Worm (Caenorhabditis elegans) whole organism, late embryonic: ENCODE measurements around the gene ttbk-2.2.

Source experiments
- C38D4.7 ChIP-seq: fragments of 200-800 bp; sonication (Bioruptor generic); optimal IDR thresholded peaks from 2 replicates; lab custom pipeline; 2018; ENCODE audit warnings: mild to moderate bottlenecking, missing genetic modification characterization, moderate library complexity, missing compliant biosample characterization
- F13H6.1 ChIP-seq: sonication (generic microtip); optimal IDR thresholded peaks from 2 replicates; lab custom pipeline; 2016; ENCODE audit warnings: missing genetic modification characterization, missing compliant biosample characterization
- K02D7.2 ChIP-seq: sonication (generic microtip); optimal IDR thresholded peaks from 2 replicates; lab custom pipeline; 2017; ENCODE audit warnings: mild to moderate bottlenecking, missing genetic modification characterization, missing compliant biosample characterization
- K09A11.1 ChIP-seq: sonication (generic microtip); optimal IDR thresholded peaks from 2 replicates; lab custom pipeline; 2017; ENCODE audit warnings: antibody characterized with exemption, mild to moderate bottlenecking, missing genetic modification characterization, missing compliant biosample characterization; ENCODE audit not compliant: insufficient read depth
- ceh-2 ChIP-seq: sonication (generic microtip); optimal IDR thresholded peaks from 2 replicates; lab custom pipeline; 2016; ENCODE audit warnings: missing genotype, missing genetic modification characterization, missing compliant biosample characterization
- ceh-30 ChIP-seq: fragments of 150-350 bp; optimal IDR thresholded peaks from 2 replicates; lab custom pipeline; 2014; ENCODE audit warnings: missing biosample characterization, missing genetic modification characterization
- ceh-31 ChIP-seq: sonication (generic microtip); optimal IDR thresholded peaks from 2 replicates; lab custom pipeline; 2016; ENCODE audit warnings: missing genetic modification characterization, missing compliant biosample characterization
- ceh-45 ChIP-seq: fragments of 200-800 bp; sonication (Bioruptor generic); IDR thresholded peaks from 2 replicates; pipeline ENCODE4 v1.3.6; 2022; ENCODE audit warnings: missing genetic modification reagents, missing genetic modification characterization, missing compliant biosample characterization
- ceh-48 ChIP-seq: sonication (generic microtip); optimal IDR thresholded peaks from 2 replicates; lab custom pipeline; 2016; ENCODE audit warnings: missing genetic modification characterization, inconsistent platforms, missing compliant biosample characterization
- che-1 ChIP-seq: sonication (generic microtip); optimal IDR thresholded peaks from 2 replicates; lab custom pipeline; 2016; ENCODE audit warnings: mild to moderate bottlenecking, missing genetic modification characterization, missing compliant biosample characterization
- dve-1 ChIP-seq: sonication (generic microtip); optimal IDR thresholded peaks from 2 replicates; lab custom pipeline; 2017; ENCODE audit warnings: antibody characterized with exemption, mild to moderate bottlenecking, missing genetic modification characterization, missing compliant biosample characterization
- elt-2 ChIP-seq: sonication (generic microtip); optimal IDR thresholded peaks from 2 replicates; lab custom pipeline; 2016; ENCODE audit warnings: missing genetic modification reagents, missing genetic modification characterization, missing compliant biosample characterization
- fax-1 ChIP-seq: sonication (generic microtip); optimal IDR thresholded peaks from 2 replicates; lab custom pipeline; 2016; ENCODE audit warnings: missing genotype, missing genetic modification characterization, missing compliant biosample characterization
- fkh-10 ChIP-seq: fragments of 150-350 bp; optimal IDR thresholded peaks from 2 replicates; lab custom pipeline; 2014; ENCODE audit warnings: missing biosample characterization, missing genetic modification reagents, missing genetic modification characterization
- fkh-6 ChIP-seq: sonication (generic microtip); optimal IDR thresholded peaks from 2 replicates; lab custom pipeline; 2016; ENCODE audit warnings: missing genetic modification characterization, missing compliant biosample characterization
- gmeb-2 ChIP-seq: sonication (generic microtip); optimal IDR thresholded peaks from 2 replicates; lab custom pipeline; 2016; ENCODE audit warnings: missing genetic modification characterization, inconsistent platforms, missing compliant biosample characterization
- hlh-13 ChIP-seq: fragments of 200-800 bp; sonication (Bioruptor generic); optimal IDR thresholded peaks from 2 replicates; lab custom pipeline; 2018; ENCODE audit warnings: mild to moderate bottlenecking, missing genetic modification characterization, missing compliant biosample characterization
- lin-11 ChIP-seq: fragments of 200-800 bp; sonication (Bioruptor generic); optimal IDR thresholded peaks from 2 replicates; lab custom pipeline; 2018; ENCODE audit warnings: mild to moderate bottlenecking, missing genetic modification characterization, missing compliant biosample characterization
- madf-2 ChIP-seq: sonication (generic microtip); optimal IDR thresholded peaks from 2 replicates; lab custom pipeline; 2017; ENCODE audit warnings: missing genetic modification characterization, missing compliant biosample characterization
- mec-3 ChIP-seq: sonication (generic microtip); optimal IDR thresholded peaks from 2 replicates; lab custom pipeline; 2016; ENCODE audit warnings: borderline replicate concordance, missing genetic modification characterization, missing compliant biosample characterization
- nfya-1 ChIP-seq: sonication (generic microtip); optimal IDR thresholded peaks from 2 replicates; lab custom pipeline; 2017; ENCODE audit warnings: missing genetic modification characterization, mild to moderate bottlenecking, missing compliant biosample characterization, antibody characterized with exemption, moderate library complexity
- pag-3 ChIP-seq: sonication (generic microtip); optimal IDR thresholded peaks from 2 replicates; lab custom pipeline; 2016; ENCODE audit warnings: missing compliant biosample characterization, missing genetic modification characterization, borderline replicate concordance
- pax-1 ChIP-seq: fragments of 150-350 bp; optimal IDR thresholded peaks from 2 replicates; lab custom pipeline; 2014; ENCODE audit warnings: missing biosample characterization, missing genetic modification characterization
- pha-4 ChIP-seq: fragments of 150-350 bp; optimal IDR thresholded peaks from 2 replicates; lab custom pipeline; 2018; ENCODE audit warnings: missing biosample characterization, missing genetic modification reagents, missing genetic modification characterization
- pqm-1 ChIP-seq: sonication (generic microtip); optimal IDR thresholded peaks from 2 replicates; lab custom pipeline; 2016; ENCODE audit warnings: missing genetic modification characterization, missing compliant biosample characterization
- pros-1 ChIP-seq: fragments of 150-350 bp; optimal IDR thresholded peaks from 2 replicates; lab custom pipeline; 2014; ENCODE audit warnings: missing biosample characterization, missing genetic modification reagents, missing genetic modification characterization
- sox-2 ChIP-seq: fragments of 200-800 bp; sonication (Bioruptor generic); IDR thresholded peaks from 2 replicates; pipeline ENCODE4 v1.3.6; 2022; ENCODE audit warnings: missing genetic modification reagents, missing genetic modification characterization, missing compliant biosample characterization
- tbx-2 ChIP-seq: sonication (generic microtip); optimal IDR thresholded peaks from 2 replicates; lab custom pipeline; 2016; ENCODE audit warnings: missing genetic modification characterization, missing compliant biosample characterization
- tbx-7 ChIP-seq: sonication (generic microtip); optimal IDR thresholded peaks from 2 replicates; lab custom pipeline; 2016; ENCODE audit warnings: missing genotype, missing genetic modification characterization, missing compliant biosample characterization
- ttx-3 ChIP-seq: sonication (generic microtip); optimal IDR thresholded peaks from 2 replicates; lab custom pipeline; 2016; ENCODE audit warnings: missing genetic modification reagents, missing genetic modification characterization, missing compliant biosample characterization
- unc-3 ChIP-seq, 2 experiments: fragments of 200-800 bp in 1 of 2; sonication (Bioruptor generic) in 1 of 2; sonication (generic microtip) in 1 of 2; conservative IDR thresholded peaks in 1 of 2; optimal IDR thresholded peaks in 1 of 2; 2 replicates each; pipeline versions ENCODE4 v1.3.6 to Lab custom; 2016 to 2022; ENCODE audit warnings: missing compliant biosample characterization in 2 of 2, missing genetic modification characterization in 2 of 2, missing genetic modification reagents in 1 of 2
- unc-42 ChIP-seq: sonication (generic microtip); optimal IDR thresholded peaks from 2 replicates; lab custom pipeline; 2016; ENCODE audit warnings: missing genotype, missing genetic modification characterization, missing compliant biosample characterization

The ttbk-2.2 gene

ce11 chrIV:5101945-5102344, 35.2 kb upstream of the ttbk-2.2 start:
- TF ChIP-seq F13H6.1 (tag; lab: Kevin White, UChicago) = no peak
- no peak for TF ChIP-seq C38D4.7 (GFP tag; lab: Kevin White, UChicago)
- TF ChIP-seq K09A11.1 (tag; lab: Kevin White, UChicago) = no peak
- TF ChIP-seq tbx-2 (tag; lab: Kevin White, UChicago) = no peak
- no peak for TF ChIP-seq ceh-30 (tag; lab: Kevin White, UChicago)
- no peak for TF ChIP-seq gmeb-2 (tag; lab: Kevin White, UChicago)
- TF ChIP-seq ceh-2 = no peak
- no peak for TF ChIP-seq fax-1 (tag; lab: Kevin White, UChicago)
- no peak for TF ChIP-seq pros-1 (tag; lab: Kevin White, UChicago)
- no peak for TF ChIP-seq hlh-13 (GFP tag; lab: Kevin White, UChicago)
- no peak for TF ChIP-seq ttx-3
- TF ChIP-seq lin-11 (tag; lab: Kevin White, UChicago) = no peak
- TF ChIP-seq pag-3 (tag; lab: Kevin White, UChicago) = no peak
- TF ChIP-seq ceh-31 (tag; lab: Kevin White, UChicago) = no peak
- TF ChIP-seq mec-3 (tag; lab: Kevin White, UChicago) = no peak
- TF ChIP-seq pha-4 (tag; lab: Kevin White, UChicago) = no peak

- no peak for TF ChIP-seq che-1 (tag; lab: Kevin White, UChicago)
- TF ChIP-seq unc-3 (GFP tag; conservative IDR thresholded peaks at IDR 0.05; lab: Robert Waterston, UW) = no peak
- no peak for TF ChIP-seq unc-3 (tag; optimal IDR thresholded peaks at IDR 0.05; lab: Kevin White, UChicago)
- TF ChIP-seq ceh-45 (GFP tag; lab: Robert Waterston, UW) = 0 out of 2 replicates have a peak, but pooled peaks have one; percentile 38
- peak; percentile 88 for TF ChIP-seq unc-42 (tag; lab: Kevin White, UChicago)
- TF ChIP-seq gmeb-2 (tag; lab: Kevin White, UChicago) = no peak
- TF ChIP-seq tbx-2 (tag; lab: Kevin White, UChicago) = peak; percentile 52
- no peak for TF ChIP-seq fkh-10 (GFP tag; lab: Kevin White, UChicago)
- TF ChIP-seq dve-1 = no peak
- TF ChIP-seq pqm-1 (tag; lab: Kevin White, UChicago) = no peak
- peak; percentile 23 for TF ChIP-seq K02D7.2 (tag; lab: Kevin White, UChicago)
- no peak for TF ChIP-seq sox-2
- no peak for TF ChIP-seq tbx-7 (tag; lab: Kevin White, UChicago)
- no peak for TF ChIP-seq F13H6.1 (tag; lab: Kevin White, UChicago)
- TF ChIP-seq, all 69 proteins: peak for 4
These were observed 33.4 kb upstream of the ttbk-2.2 start for ce11 chrIV:5100145-5100544.

- no peak for TF ChIP-seq madf-2 (tag; lab: Kevin White, UChicago)
- TF ChIP-seq sox-2 = 0 out of 2 replicates have a peak, but pooled peaks have one; percentile 10
These were observed 26.7 kb upstream of the ttbk-2.2 start for ce11 chrIV:5093462-5093861.

- TF ChIP-seq nfya-1 (tag; lab: Kevin White, UChicago) = peak; percentile 38
- peak; percentile 31 for TF ChIP-seq elt-2 (tag; lab: Kevin White, UChicago)
- TF ChIP-seq ceh-48 (tag; lab: Kevin White, UChicago) = peak; percentile 70
- TF ChIP-seq gmeb-2 (tag; lab: Kevin White, UChicago) = no peak
- TF ChIP-seq fkh-6 = no peak
- peak; percentile 28 for TF ChIP-seq pax-1 (tag; lab: Kevin White, UChicago)
- peak; percentile 27 for TF ChIP-seq ceh-31 (tag; lab: Kevin White, UChicago)
- TF ChIP-seq unc-42 (tag; lab: Kevin White, UChicago) = peak; percentile 78
These were observed 24.4 kb upstream of the ttbk-2.2 start, which contains the start of the genes snpn-1 and C02B10.4 for ce11 chrIV:5090993-5091793. Gene snpn-1, minus strand, starts transcription at chrIV:5091043. Gene C02B10.4, plus strand, starts transcription at chrIV:5091586.
